Fruit fly (Drosophila melanogaster): ENCODE data around the gene ine.

Gene ine

DNA sequence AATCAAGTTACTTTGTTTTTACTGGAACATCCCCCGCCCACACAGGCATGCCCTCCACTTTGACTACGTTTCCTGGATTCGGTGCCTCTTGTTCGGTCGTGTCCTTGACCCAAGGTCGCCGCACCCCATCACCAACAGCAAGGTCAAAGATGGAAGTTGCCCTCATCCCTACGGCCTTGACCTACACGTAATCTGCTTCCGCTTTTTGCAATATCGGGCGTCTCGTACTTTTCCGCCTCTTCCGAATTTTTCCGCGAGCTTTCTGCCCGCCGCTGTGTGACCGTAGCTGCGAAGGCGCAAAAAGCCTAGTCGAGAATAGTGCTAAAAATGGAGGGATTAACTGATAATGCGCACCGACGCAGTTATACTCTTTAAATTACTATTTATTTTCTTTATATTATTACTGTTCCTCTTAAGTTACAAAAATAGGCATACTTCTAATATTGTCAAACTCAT, 20.3 kb downstream of the ine start, which contains the start of gene Gs1l (continued):
- TF ChIP-seq dimm (GFP tag; IDR thresholded peaks at IDR 0.05), result no peak
- TF ChIP-seq CG4730 (GFP tag; IDR thresholded peaks at IDR 0.05), result no peak
- TF ChIP-seq pb (GFP tag; optimal IDR thresholded peaks at IDR 0.05), result no peak
- TF ChIP-seq schlank (tag; optimal IDR thresholded peaks at IDR 0.05), result no peak
- no peak for TF ChIP-seq nau (GFP tag; optimal IDR thresholded peaks at IDR 0.05)
- TF ChIP-seq CG32532 (GFP tag; IDR thresholded peaks at IDR 0.05), result peak; percentile 33; the same call in 1 of the 2 replicates
- no peak for TF ChIP-seq CG15479 (GFP tag; optimal IDR thresholded peaks at IDR 0.05)
- no peak; the same call in 1 of the 2 replicates for TF ChIP-seq CG13287 (GFP tag; IDR thresholded peaks at IDR 0.05; ENCODE audit: partially characterized antibody)
- no peak for TF ChIP-seq gro (GFP tag; optimal IDR thresholded peaks at IDR 0.05)
- TF ChIP-seq seq (GFP tag; IDR thresholded peaks at IDR 0.05), result no peak
- no peak for TF ChIP-seq zfh2 (GFP tag; optimal IDR thresholded peaks at IDR 0.05)
- TF ChIP-seq disco-r (GFP tag; optimal IDR thresholded peaks at IDR 0.05), result no peak
- no peak; the same call in 1 of the 2 replicates for TF ChIP-seq CG8765 (GFP tag; IDR thresholded peaks at IDR 0.05)
- TF ChIP-seq phol (tag; optimal IDR thresholded peaks at IDR 0.05), result peak; percentile 11
- peak; percentile 9 for TF ChIP-seq CG10267 (tag; optimal IDR thresholded peaks at IDR 0.05)
- 0 out of 2 replicates have a peak, but pooled peaks have one; percentile 21 for TF ChIP-seq stc (GFP tag; IDR thresholded peaks at IDR 0.05)
- TF ChIP-seq CG12236 (GFP tag; optimal IDR thresholded peaks at IDR 0.05), result no peak
- TF ChIP-seq esg (GFP tag; conservative IDR thresholded peaks at IDR 0.05), result no peak
- TF ChIP-seq Gug (GFP tag; IDR thresholded peaks at IDR 0.05), result no peak
- TF ChIP-seq CG4854 (GFP tag; optimal IDR thresholded peaks at IDR 0.05), result no peak
- TF ChIP-seq row (GFP tag; IDR thresholded peaks at IDR 0.05), result peak; percentile 93
- TF ChIP-seq CG1832 (GFP tag; optimal IDR thresholded peaks at IDR 0.05), result no peak
- no peak for TF ChIP-seq CG5245 (GFP tag; optimal IDR thresholded peaks at IDR 0.05)
- no peak for TF ChIP-seq CG33557 (GFP tag; optimal IDR thresholded peaks at IDR 0.05)
- TF ChIP-seq Hey (tag; optimal IDR thresholded peaks at IDR 0.05), result no peak
- no peak for TF ChIP-seq ara (GFP tag; IDR thresholded peaks at IDR 0.05)
- TF ChIP-seq zf30C (GFP tag; optimal IDR thresholded peaks at IDR 0.05), result no peak
- no peak for TF ChIP-seq CG12299 (tag; optimal IDR thresholded peaks at IDR 0.05)
- TF ChIP-seq CG8944 (GFP tag; optimal IDR thresholded peaks at IDR 0.05), result no peak
- TF ChIP-seq CG8478 (optimal IDR thresholded peaks at IDR 0.05), result no peak
- 0 out of 3 replicates have a peak, but pooled peaks have one; percentile 11 for TF ChIP-seq Opbp (GFP tag; IDR thresholded peaks at IDR 0.05; ENCODE audit: partially characterized antibody)
- no peak for TF ChIP-seq repo (GFP tag; optimal IDR thresholded peaks at IDR 0.05)
- no peak for TF ChIP-seq en (GFP tag; optimal IDR thresholded peaks at IDR 0.05)
- TF ChIP-seq CrebB (tag; optimal IDR thresholded peaks at IDR 0.05), result no peak
- no peak for TF ChIP-seq tap (tag; optimal IDR thresholded peaks at IDR 0.05)
- TF ChIP-seq ATbp (GFP tag; optimal IDR thresholded peaks at IDR 0.05), result no peak
- no peak for TF ChIP-seq dmrt99B (tag; optimal IDR thresholded peaks at IDR 0.05)
- TF ChIP-seq org-1 (GFP tag; optimal IDR thresholded peaks at IDR 0.05), result no peak
- TF ChIP-seq hbn (GFP tag; IDR thresholded peaks at IDR 0.05; ENCODE audit: partially characterized antibody), result no peak
- TF ChIP-seq Ets65A (GFP tag), result no peak
- no peak for TF ChIP-seq sna (GFP tag; IDR thresholded peaks at IDR 0.05; ENCODE audit: partially characterized antibody)
- no peak for TF ChIP-seq bsh (GFP tag; optimal IDR thresholded peaks at IDR 0.05)
- no peak for TF ChIP-seq Doc3 (GFP tag; IDR thresholded peaks at IDR 0.05; ENCODE audit: partially characterized antibody)
- TF ChIP-seq CG17361 (GFP tag; IDR thresholded peaks at IDR 0.05), result 0 out of 3 replicates have a peak, but pooled peaks have one; percentile 15
- TF ChIP-seq CG9727 (GFP tag; optimal IDR thresholded peaks at IDR 0.05), result no peak
- TF ChIP-seq CG4282 (GFP tag; optimal IDR thresholded peaks at IDR 0.05), result no peak
- no peak for TF ChIP-seq cad (GFP tag; optimal IDR thresholded peaks at IDR 0.05)
- no peak for TF ChIP-seq toy (GFP tag; IDR thresholded peaks at IDR 0.05)
- no peak for TF ChIP-seq p53 (GFP tag; optimal IDR thresholded peaks at IDR 0.05)
- TF ChIP-seq CG9817 (tag; optimal IDR thresholded peaks at IDR 0.05), result no peak
- TF ChIP-seq Dp (GFP tag; optimal IDR thresholded peaks at IDR 0.05), result peak; percentile 54
- TF ChIP-seq fd96Cb (tag; optimal IDR thresholded peaks at IDR 0.05), result no peak
